Fruit fly (Drosophila melanogaster) S2 (cell line): ENCODE measurements around the gene GluRIIA.

Experiments used
- CG8478 ChIP-seq: fragments of >200 bp; optimal IDR thresholded peaks from 2 replicates; lab custom pipeline; 2018
- CTCF ChIP-seq, 2 experiments: fragments of >200 bp; optimal IDR thresholded peaks; 2 replicates each; lab custom pipeline; 2018

DNA sequence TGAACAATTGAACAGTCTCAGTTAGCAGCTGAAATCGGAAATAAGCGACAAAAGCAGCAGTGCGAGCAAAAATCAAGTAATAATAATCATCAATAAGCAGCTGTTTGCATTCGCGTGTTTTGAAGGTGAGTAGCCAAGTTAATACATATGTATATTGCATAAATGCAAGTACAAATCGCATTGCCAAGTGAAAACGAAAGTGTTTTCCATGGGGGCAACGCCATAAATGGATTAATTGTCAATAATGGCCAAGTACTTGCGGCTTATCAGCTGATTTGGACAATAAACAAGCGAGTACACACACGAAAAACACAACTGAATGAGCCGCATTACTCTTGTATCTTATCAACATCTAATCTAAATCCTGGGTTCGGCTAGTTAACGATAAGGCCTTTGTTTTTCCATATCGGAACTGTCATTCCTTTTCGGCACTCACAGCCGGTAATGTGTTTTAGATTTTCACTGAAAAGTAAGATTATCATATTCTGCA, 7.5 kb upstream of the GluRIIA start:
- TF ChIP-seq CG8478 (lab: Kevin White, UChicago) (no peak), CTCF (optimal IDR thresholded peaks at IDR 0.05; lab: Kevin White, UChicago) (no peak)
